Worm (Caenorhabditis elegans): Measurements from ENCODE around the gene tomm-7.

The tomm-7 gene

DNA sequence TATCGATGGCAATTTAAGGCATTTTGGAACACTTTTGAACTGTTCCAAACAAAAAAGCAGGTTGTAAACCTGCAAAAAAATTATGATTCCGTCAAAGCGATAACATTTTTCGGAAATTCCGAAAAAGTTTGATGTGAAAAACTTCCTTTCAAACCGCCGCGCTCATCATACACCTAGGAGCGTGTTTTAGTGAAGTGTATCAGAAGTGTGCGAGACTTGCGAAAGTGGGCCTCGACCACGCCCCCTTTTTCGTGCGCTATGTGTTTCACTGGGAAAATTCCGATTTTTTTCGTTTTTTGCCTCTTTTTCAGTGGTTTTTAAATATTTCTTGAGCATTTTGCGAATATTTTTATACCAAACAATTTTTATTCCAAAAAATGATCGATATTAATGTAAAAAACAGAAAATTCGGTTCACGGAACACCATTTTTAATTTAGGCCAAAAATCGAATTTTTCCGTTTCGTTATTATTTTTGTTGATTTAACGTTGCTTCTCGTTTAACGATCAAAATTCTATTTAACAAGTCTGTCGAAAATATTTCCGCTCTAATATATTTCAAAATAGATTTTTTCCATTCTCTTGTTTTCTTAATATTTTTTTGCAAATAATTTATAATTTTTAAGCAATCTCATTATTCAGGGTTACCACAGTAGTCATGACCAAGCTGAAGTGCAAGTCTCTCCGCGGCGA is 4.8 kb upstream of the tomm-7 start, which contains the start of gene rpl-35 (continued):
- no peak for TF ChIP-seq F55B11.4 (tag; optimal IDR thresholded peaks at IDR 0.05; ENCODE audit: borderline replicate concordance, insufficient read depth)
- TF ChIP-seq F10E7.11 (tag; optimal IDR thresholded peaks at IDR 0.05) = peak; percentile 89
- peak; percentile 91; the same call in 1 of the 2 replicates for TF ChIP-seq bed-1 (GFP tag; IDR thresholded peaks at IDR 0.05)
- peak; percentile 99 for TF ChIP-seq ets-4 (GFP tag; optimal IDR thresholded peaks at IDR 0.05)
- peak; percentile 93 for TF ChIP-seq sea-2 (GFP tag; IDR thresholded peaks at IDR 0.05)
- peak; percentile 99 for TF ChIP-seq K12H6.12 (tag; optimal IDR thresholded peaks at IDR 0.05)
- TF ChIP-seq sdz-38 (tag; optimal IDR thresholded peaks at IDR 0.05) = no peak
- peak; percentile 98 for TF ChIP-seq nhr-80 (tag; optimal IDR thresholded peaks at IDR 0.05)
- peak; percentile 97 for TF ChIP-seq bed-2 (GFP tag; IDR thresholded peaks at IDR 0.05)
- peak; percentile 99 for TF ChIP-seq somi-1 (GFP tag; optimal IDR thresholded peaks at IDR 0.05)
- TF ChIP-seq ceh-40 (GFP tag; IDR thresholded peaks at IDR 0.05) = peak; percentile 93; the same call in 1 of the 2 replicates
- TF ChIP-seq Y56A3A.18 (GFP tag; IDR thresholded peaks at IDR 0.05) = peak; percentile 99; the same call in 1 of the 2 replicates
- TF ChIP-seq dpff-1 (tag; optimal IDR thresholded peaks at IDR 0.05) = peak; percentile 66
- peak; percentile 97 for TF ChIP-seq nhr-120 (GFP tag; IDR thresholded peaks at IDR 0.05)
- TF ChIP-seq F33H1.4 (GFP tag; IDR thresholded peaks at IDR 0.05) = peak; percentile 96
- TF ChIP-seq mes-4 (tag; optimal IDR thresholded peaks at IDR 0.05) = peak; percentile 75
- TF ChIP-seq T07F8.4 (tag; optimal IDR thresholded peaks at IDR 0.05) = peak; percentile 91
- TF ChIP-seq attf-5 (GFP tag; optimal IDR thresholded peaks at IDR 0.05) = peak; percentile 100
- TF ChIP-seq C06A6.2 (GFP tag; conservative IDR thresholded peaks at IDR 0.05) = peak; percentile 99
- TF ChIP-seq unc-62 (GFP tag; optimal IDR thresholded peaks at IDR 0.05) = peak; percentile 41
- TF ChIP-seq ztf-22 (GFP tag; optimal IDR thresholded peaks at IDR 0.05) = peak; percentile 96
- peak; percentile 97 for TF ChIP-seq lsl-1 (GFP tag; optimal IDR thresholded peaks at IDR 0.05)
- TF ChIP-seq efl-1 (GFP tag; optimal IDR thresholded peaks at IDR 0.05) = peak; percentile 99
- peak; percentile 99 for TF ChIP-seq K11D2.4 (GFP tag; IDR thresholded peaks at IDR 0.05)
- TF ChIP-seq mxl-1 (tag; optimal IDR thresholded peaks at IDR 0.05) = peak; percentile 55
- TF ChIP-seq B0035.1 (tag; optimal IDR thresholded peaks at IDR 0.05) = peak; percentile 95
- TF ChIP-seq hlh-12 (tag; optimal IDR thresholded peaks at IDR 0.05) = no peak
- TF ChIP-seq aptf-2 (GFP tag; conservative IDR thresholded peaks at IDR 0.05) = peak; percentile 98
- TF ChIP-seq lin-40 (tag; optimal IDR thresholded peaks at IDR 0.05) = peak; percentile 99
- peak; percentile 92 for TF ChIP-seq attf-3 (GFP tag; conservative IDR thresholded peaks at IDR 0.05)
- peak; percentile 99 for TF ChIP-seq D2030.7 (GFP tag; IDR thresholded peaks at IDR 0.05)
- TF ChIP-seq let-607 (tag; optimal IDR thresholded peaks at IDR 0.05) = peak; percentile 94 to 97
- peak; percentile 95 for TF ChIP-seq hrde-1 (tag; optimal IDR thresholded peaks at IDR 0.05; ENCODE audit: borderline replicate concordance)
- peak; percentile 96 for TF ChIP-seq ceh-100 (GFP tag; IDR thresholded peaks at IDR 0.05)
- peak; percentile 94 for TF ChIP-seq F22D6.2 (tag; optimal IDR thresholded peaks at IDR 0.05)
- peak; percentile 89 for TF ChIP-seq xnd-1 (tag; optimal IDR thresholded peaks at IDR 0.05)
- TF ChIP-seq nhr-90 (tag; optimal IDR thresholded peaks at IDR 0.05) = peak; percentile 93
- peak; percentile 100 for TF ChIP-seq pbrm-1 (GFP tag; IDR thresholded peaks at IDR 0.05)
- TF ChIP-seq akir-1 (GFP tag; optimal IDR thresholded peaks at IDR 0.05) = peak; percentile 88
- TF ChIP-seq cebp-1 (GFP tag; IDR thresholded peaks at IDR 0.05) = peak; percentile 97
- peak; percentile 99 for TF ChIP-seq cebp-1 (tag; optimal IDR thresholded peaks at IDR 0.05)
- TF ChIP-seq nfyb-1 (GFP tag; IDR thresholded peaks at IDR 0.05) = peak; percentile 99
- TF ChIP-seq F57A8.1 (GFP tag; optimal IDR thresholded peaks at IDR 0.05) = peak; percentile 91
- peak; percentile 99 for TF ChIP-seq ZK185.1 (tag; optimal IDR thresholded peaks at IDR 0.05; ENCODE audit: poor library complexity, severe bottlenecking)
- peak; percentile 95 for TF ChIP-seq sptf-2 (GFP tag; optimal IDR thresholded peaks at IDR 0.05)
- peak; percentile 96; the same call in 1 of the 2 replicates for TF ChIP-seq aptf-3 (GFP tag; IDR thresholded peaks at IDR 0.05)
- peak; percentile 100 for TF ChIP-seq C17E4.6 (GFP tag; IDR thresholded peaks at IDR 0.05)
- TF ChIP-seq madf-10 (tag; optimal IDR thresholded peaks at IDR 0.05) = peak; percentile 97
